Fruit fly (Drosophila melanogaster) whole organism, pupa: ENCODE measurements around the gene Mst84B.

Experiments
- CG17806 ChIP-seq: fragments of 200-800 bp; sonication (Bioruptor generic); optimal IDR thresholded peaks from 2 replicates; lab custom pipeline; 2018; ENCODE audit warnings: missing biosample characterization, mild to moderate bottlenecking, missing genetic modification characterization, moderate library complexity
- CG32121 ChIP-seq: fragments of 200-800 bp; sonication (Bioruptor generic); IDR thresholded peaks from 2 replicates; pipeline ENCODE4 v1.3.6; 2022; ENCODE audit warnings: missing biosample characterization, missing genetic modification characterization
- CG4496 ChIP-seq: fragments of 200-800 bp; sonication (Bioruptor generic); IDR thresholded peaks from 3 replicates; pipeline ENCODE4 v1.3.6; 2022; ENCODE audit warnings: missing biosample characterization, missing genetic modification characterization
- EcR ChIP-seq: fragments of 200-800 bp; sonication (Bioruptor generic); optimal IDR thresholded peaks from 3 replicates; lab custom pipeline; 2019; ENCODE audit warnings: missing biosample characterization, missing genetic modification characterization, mild to moderate bottlenecking, moderate library complexity, missing genetic modification reagents
- gl ChIP-seq: fragments of 200-800 bp; sonication (Bioruptor generic); optimal IDR thresholded peaks from 2 replicates; lab custom pipeline; 2018; ENCODE audit warnings: missing biosample characterization, mild to moderate bottlenecking, missing genetic modification characterization

DNA sequence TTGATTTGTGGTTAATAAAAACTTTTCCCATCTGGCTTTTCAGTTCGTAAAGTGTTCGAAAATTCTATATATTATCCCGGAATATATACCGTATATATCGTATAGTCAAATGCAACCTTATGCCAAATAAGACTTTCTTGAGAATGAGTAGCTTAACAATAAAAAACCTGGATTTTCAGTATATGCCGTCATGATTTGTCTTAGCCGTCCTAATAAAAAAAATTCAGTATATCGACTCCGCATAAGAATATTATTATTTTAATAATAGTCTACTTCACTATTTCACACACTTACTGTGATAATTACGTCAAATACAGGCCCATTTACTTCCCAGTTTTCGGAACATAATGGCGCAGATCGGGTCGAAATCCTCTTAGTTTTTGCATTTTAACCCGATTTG lies at the start of gene Mst84B:
- no peak for TF ChIP-seq CG4496 (GFP tag; lab: Robert Waterston, UW)
- no peak for TF ChIP-seq EcR (GFP tag; lab: Kevin White, UChicago)
- TF ChIP-seq CG17806: no peak
- TF ChIP-seq CG32121 (GFP tag; lab: Robert Waterston, UW): no peak
- no peak for TF ChIP-seq gl (tag; lab: Kevin White, UChicago)
